Fruit fly (Drosophila melanogaster) whole organism, wandering third instar larva: ENCODE measurements around the gene PMCA.

Source experiments
- Dfd ChIP-seq: fragments of >200 bp; optimal IDR thresholded peaks from 2 replicates; lab custom pipeline; 2017; ENCODE audit warnings: missing biosample characterization, missing genetic modification characterization
- GATAd ChIP-seq: sonication (Bioruptor generic); optimal IDR thresholded peaks from 2 replicates; lab custom pipeline; 2016; ENCODE audit warnings: missing biosample characterization, missing genetic modification characterization
- HLH106 ChIP-seq: fragments of 200-800 bp; optimal IDR thresholded peaks from 3 replicates; lab custom pipeline; 2019; ENCODE audit warnings: missing biosample characterization, mild to moderate bottlenecking, missing genetic modification characterization, moderate library complexity
- Hnf4 ChIP-seq: fragments of 200-800 bp; sonication (Bioruptor generic); optimal IDR thresholded peaks from 2 replicates; lab custom pipeline; 2016; ENCODE audit warnings: missing biosample characterization, mild to moderate bottlenecking, missing genetic modification characterization
- Jra ChIP-seq: sonication (Bioruptor generic); optimal IDR thresholded peaks from 2 replicates; lab custom pipeline; 2016; ENCODE audit warnings: missing biosample characterization, missing genetic modification characterization
- Myc ChIP-seq: fragments of >200 bp; optimal IDR thresholded peaks from 2 replicates; lab custom pipeline; 2017
- brk ChIP-seq: fragments of 200-800 bp; sonication (Bioruptor generic); optimal IDR thresholded peaks from 2 replicates; lab custom pipeline; 2016; ENCODE audit warnings: missing biosample characterization, mild to moderate bottlenecking, missing genetic modification characterization
- dl ChIP-seq, 2 experiments: fragments of 175-275, 200-275 bp in 1 of 2; fragments of 200-275 bp in 1 of 2; sonication (Bioruptor generic); optimal IDR thresholded peaks; lab custom pipeline; 2018; ENCODE audit warnings: mild to moderate bottlenecking in 2 of 2, missing biosample characterization in 2 of 2, missing genetic modification characterization in 2 of 2, moderate library complexity in 2 of 2; ENCODE audit not compliant: partially characterized antibody in 2 of 2, insufficient read depth in 1 of 2
- dsf ChIP-seq: sonication (Bioruptor generic); optimal IDR thresholded peaks from 2 replicates; lab custom pipeline; 2016; ENCODE audit warnings: missing biosample characterization, missing genetic modification characterization, borderline replicate concordance
- ey ChIP-seq: fragments of 200-800 bp; sonication (Bioruptor generic); optimal IDR thresholded peaks from 2 replicates; lab custom pipeline; 2016; ENCODE audit warnings: missing biosample characterization, missing genetic modification characterization
- foxo ChIP-seq, 2 experiments: fragments of 200-800 bp; sonication (Bioruptor generic); optimal IDR thresholded peaks; 2 replicates in 1 of 2; 3 replicates in 1 of 2; lab custom pipeline; 2016 to 2017; ENCODE audit warnings: missing biosample characterization in 2 of 2, missing genetic modification characterization in 2 of 2
- h ChIP-seq: fragments of 200-800 bp; sonication (Bioruptor generic); optimal IDR thresholded peaks from 3 replicates; lab custom pipeline; 2016; ENCODE audit warnings: missing biosample characterization, mild to moderate bottlenecking, missing genetic modification characterization
- jim ChIP-seq: fragments of 175-275, 200-325 bp; sonication (Bioruptor generic); optimal IDR thresholded peaks from 2 replicates; lab custom pipeline; 2016; ENCODE audit warnings: missing biosample characterization, mild to moderate bottlenecking, missing genetic modification characterization
- pan ChIP-seq: fragments of >200 bp; optimal IDR thresholded peaks from 2 replicates; lab custom pipeline; 2017
- psq ChIP-seq: fragments of 200-800 bp; sonication (Bioruptor generic); optimal IDR thresholded peaks from 3 replicates; lab custom pipeline; 2017; ENCODE audit warnings: missing biosample characterization, mild to moderate bottlenecking, missing genetic modification characterization, moderate library complexity
- rgr ChIP-seq: fragments of 200-800 bp; sonication (Bioruptor generic); optimal IDR thresholded peaks from 3 replicates; lab custom pipeline; 2016; ENCODE audit warnings: missing biosample characterization, mild to moderate bottlenecking, missing genetic modification characterization
- sage ChIP-seq: fragments of 200-800 bp; sonication (Bioruptor generic); optimal IDR thresholded peaks from 2 replicates; lab custom pipeline; 2016; ENCODE audit warnings: missing biosample characterization, mild to moderate bottlenecking, missing genetic modification characterization
- sv ChIP-seq: fragments of 200-800 bp; sonication (Bioruptor generic); optimal IDR thresholded peaks from 3 replicates; lab custom pipeline; 2016; ENCODE audit warnings: missing biosample characterization, missing genetic modification characterization
- tai ChIP-seq: sonication (Bioruptor generic); optimal IDR thresholded peaks from 2 replicates; lab custom pipeline; 2016; ENCODE audit warnings: missing biosample characterization, missing genetic modification characterization
- woc ChIP-seq: sonication (Bioruptor generic); optimal IDR thresholded peaks from 2 replicates; lab custom pipeline; 2016; ENCODE audit warnings: missing biosample characterization, mild to moderate bottlenecking, missing genetic modification characterization

Gene PMCA

dm6 chr4:292403-292802 is 66.3 kb downstream of the PMCA start:
- TF ChIP-seq Dfd (GFP tag; lab: Kevin White, UChicago) = no peak
- TF ChIP-seq Hnf4 (GFP tag; lab: Kevin White, UChicago) = no peak
- no peak for TF ChIP-seq jim
- no peak for TF ChIP-seq psq (GFP tag; lab: Kevin White, UChicago)
- no peak for TF ChIP-seq brk (GFP tag; lab: Kevin White, UChicago)
- TF ChIP-seq Jra = no peak
- TF ChIP-seq tai (GFP tag; lab: Kevin White, UChicago) = no peak
- TF ChIP-seq rgr (GFP tag; lab: Kevin White, UChicago) = no peak
- no peak for TF ChIP-seq sv (GFP tag; lab: Kevin White, UChicago)
- no peak for TF ChIP-seq Myc
- no peak for TF ChIP-seq ey (GFP tag; lab: Kevin White, UChicago)
- TF ChIP-seq GATAd = no peak
- TF ChIP-seq woc (GFP tag; lab: Kevin White, UChicago) = no peak
- no peak for TF ChIP-seq foxo (GFP tag; optimal IDR thresholded peaks at IDR 0.05; lab: Kevin White, UChicago)
- TF ChIP-seq dl (GFP tag; optimal IDR thresholded peaks at IDR 0.05; lab: Kevin White, UChicago; ENCODE audit: insufficient read depth in 1 of 2, partially characterized antibody in 2 of 2) = no peak
- TF ChIP-seq pan = no peak
- TF ChIP-seq dsf (GFP tag; lab: Kevin White, UChicago) = no peak
- TF ChIP-seq sage (GFP tag; lab: Kevin White, UChicago) = no peak
- TF ChIP-seq h (GFP tag; lab: Kevin White, UChicago) = no peak
- TF ChIP-seq HLH106 (tag; lab: Kevin White, UChicago) = no peak
